Fruit fly (Drosophila melanogaster) whole organism, embryonic: ENCODE results near the gene CG42716.
A peak's percentile ranks its signal among the peaks of the same experiment; 100 is the strongest.

ENCODE experiments used
- Ada2b ChIP-seq: fragments of 200-800 bp; sonication (Bioruptor generic); IDR thresholded peaks from 2 replicates; pipeline ENCODE4 v1.3.6; 2022; ENCODE audit warnings: missing biosample characterization, missing genetic modification characterization
- Asciz ChIP-seq: fragments of 200-800 bp; sonication (Bioruptor generic); optimal IDR thresholded peaks from 2 replicates; lab custom pipeline; 2017; ENCODE audit warnings: missing biosample characterization, mild to moderate bottlenecking, missing genetic modification characterization, missing genetic modification reagents
- Atf6 ChIP-seq: fragments of 200-800 bp; sonication (Bioruptor generic); IDR thresholded peaks from 2 replicates; pipeline ENCODE4 v1.3.6; 2022; ENCODE audit warnings: missing biosample characterization, missing genetic modification characterization
- BEAF-32 ChIP-seq: fragments of 200-800 bp; sonication (Bioruptor generic); optimal IDR thresholded peaks from 3 replicates; lab custom pipeline; 2017; ENCODE audit warnings: missing biosample characterization, missing genetic modification characterization, mild to moderate bottlenecking, moderate library complexity, missing genetic modification reagents
- CG10209 ChIP-seq: fragments of 200-800 bp; sonication (Bioruptor generic); optimal IDR thresholded peaks from 3 replicates; lab custom pipeline; 2017; ENCODE audit warnings: missing biosample characterization, mild to moderate bottlenecking, missing genetic modification characterization, missing genetic modification reagents
- CG10565 ChIP-seq: fragments of 200-800 bp; sonication (Bioruptor generic); optimal IDR thresholded peaks from 3 replicates; lab custom pipeline; 2016; ENCODE audit warnings: missing biosample characterization, mild to moderate bottlenecking, missing genetic modification characterization
- CG10979 ChIP-seq: fragments of 200-800 bp; sonication (Bioruptor generic); optimal IDR thresholded peaks from 2 replicates; lab custom pipeline; 2018; ENCODE audit warnings: missing biosample characterization, mild to moderate bottlenecking, missing genetic modification characterization, moderate library complexity
- CG14667 ChIP-seq: fragments of 200-800 bp; sonication (Bioruptor generic); IDR thresholded peaks from 2 replicates; pipeline ENCODE4 v1.3.6; 2022; ENCODE audit warnings: missing biosample characterization, missing genetic modification characterization
- CG17385 ChIP-seq: fragments of 200-800 bp; sonication (Bioruptor generic); optimal IDR thresholded peaks from 3 replicates; lab custom pipeline; 2018; ENCODE audit warnings: missing biosample characterization, mild to moderate bottlenecking, missing genetic modification characterization
- CG17612 ChIP-seq: fragments of 200-800 bp; sonication (Bioruptor generic); IDR thresholded peaks from 2 replicates; pipeline ENCODE4 v1.3.6; 2022; ENCODE audit warnings: missing biosample characterization, missing genetic modification characterization
- CG2116 ChIP-seq: fragments of 200-800 bp; sonication (Bioruptor generic); optimal IDR thresholded peaks from 3 replicates; lab custom pipeline; 2018; ENCODE audit warnings: missing biosample characterization, mild to moderate bottlenecking, missing genetic modification characterization
- CG2120 ChIP-seq: fragments of 200-800 bp; sonication (Bioruptor generic); optimal IDR thresholded peaks from 3 replicates; lab custom pipeline; 2016; ENCODE audit warnings: missing biosample characterization, missing genetic modification characterization
- CG3995 ChIP-seq: fragments of 200-800 bp; sonication (Bioruptor generic); optimal IDR thresholded peaks from 3 replicates; lab custom pipeline; 2016; ENCODE audit warnings: missing biosample characterization, missing genetic modification characterization
- CG5953 ChIP-seq: fragments of 200-800 bp; sonication (Bioruptor generic); IDR thresholded peaks from 2 replicates; pipeline ENCODE4 v1.3.6; 2022; ENCODE audit warnings: missing biosample characterization, missing genetic modification characterization
- CG6689 ChIP-seq: fragments of 200-800 bp; sonication (Bioruptor generic); IDR thresholded peaks from 2 replicates; pipeline ENCODE4 v1.3.6; 2022; ENCODE audit warnings: missing biosample characterization, missing genetic modification characterization
- CG7271 ChIP-seq: fragments of 200-800 bp; sonication (Bioruptor generic); optimal IDR thresholded peaks from 2 replicates; lab custom pipeline; 2018; ENCODE audit warnings: missing biosample characterization, mild to moderate bottlenecking, missing genetic modification characterization, moderate library complexity
- CG7987 ChIP-seq: fragments of 200-800 bp; sonication (Bioruptor generic); optimal IDR thresholded peaks from 2 replicates; lab custom pipeline; 2018; ENCODE audit warnings: missing biosample characterization, mild to moderate bottlenecking, missing genetic modification characterization, moderate library complexity
- CG8281 ChIP-seq: fragments of 200-800 bp; sonication (Bioruptor generic); optimal IDR thresholded peaks from 2 replicates; lab custom pipeline; 2018; ENCODE audit warnings: missing biosample characterization, mild to moderate bottlenecking, missing genetic modification characterization, moderate library complexity
- Chrac-16 ChIP-seq: fragments of 200-800 bp; sonication (Bioruptor generic); optimal IDR thresholded peaks from 3 replicates; lab custom pipeline; 2016; ENCODE audit warnings: missing biosample characterization, missing genetic modification characterization
- Dfd ChIP-seq, 2 experiments: fragments of >200 bp; optimal IDR thresholded peaks; 2 replicates each; lab custom pipeline; 2017; ENCODE audit warnings: missing biosample characterization in 2 of 2, missing genetic modification characterization in 2 of 2
- Dref ChIP-seq: fragments of 200-800 bp; sonication (Bioruptor generic); IDR thresholded peaks from 2 replicates; pipeline ENCODE4 v1.3.6; 2022; ENCODE audit warnings: missing biosample characterization, missing genetic modification characterization
- Drgx ChIP-seq: fragments of 200-800 bp; sonication (Bioruptor generic); IDR thresholded peaks from 2 replicates; pipeline ENCODE4 v1.3.6; 2022; ENCODE audit warnings: missing biosample characterization, missing genetic modification characterization
- ERR ChIP-seq: fragments of 200-800 bp; sonication (Bioruptor generic); optimal IDR thresholded peaks from 2 replicates; lab custom pipeline; 2016; ENCODE audit warnings: missing biosample characterization, missing genetic modification characterization
- Fer1 ChIP-seq: fragments of 200-800 bp; sonication (Bioruptor generic); optimal IDR thresholded peaks from 2 replicates; lab custom pipeline; 2017; ENCODE audit warnings: missing biosample characterization, mild to moderate bottlenecking, missing genetic modification characterization
- Gsc ChIP-seq: fragments of 200-800 bp; sonication (Bioruptor generic); IDR thresholded peaks from 2 replicates; pipeline ENCODE4 v1.3.6; 2022; ENCODE audit warnings: missing biosample characterization, missing genetic modification characterization
- Gug ChIP-seq: fragments of 200-800 bp; sonication (Bioruptor generic); IDR thresholded peaks from 4 replicates; pipeline ENCODE4 v1.3.6; 2022; ENCODE audit warnings: missing biosample characterization, missing genetic modification characterization
- Hr39 ChIP-seq: fragments of >200 bp; optimal IDR thresholded peaks from 2 replicates; lab custom pipeline; 2017
- Lim3 ChIP-seq: fragments of 200-800 bp; sonication (Bioruptor generic); IDR thresholded peaks from 2 replicates; pipeline ENCODE4 v1.3.6; 2022; ENCODE audit warnings: missing biosample characterization, missing genetic modification characterization
- MBD-R2 ChIP-seq: fragments of 200-800 bp; sonication (Bioruptor generic); IDR thresholded peaks from 2 replicates; pipeline ENCODE4 v1.3.6; 2022; ENCODE audit warnings: missing biosample characterization, missing genetic modification characterization
- MESR4 ChIP-seq: fragments of 200-800 bp; sonication (Bioruptor generic); optimal IDR thresholded peaks from 2 replicates; lab custom pipeline; 2018; ENCODE audit warnings: missing biosample characterization, mild to moderate bottlenecking, missing genetic modification characterization, moderate library complexity
- Mad ChIP-seq: fragments of 200-800 bp; sonication (Bioruptor generic); optimal IDR thresholded peaks from 2 replicates; lab custom pipeline; 2016; ENCODE audit warnings: missing biosample characterization, missing genetic modification characterization
- Optix ChIP-seq: fragments of 200-800 bp; sonication (Bioruptor generic); IDR thresholded peaks from 3 replicates; pipeline ENCODE4 v1.3.6; 2022; ENCODE audit warnings: missing biosample characterization, missing genetic modification characterization
- Rx ChIP-seq: fragments of 200-800 bp; sonication (Bioruptor generic); IDR thresholded peaks from 2 replicates; pipeline ENCODE4 v1.3.6; 2022; ENCODE audit warnings: missing biosample characterization, missing genetic modification characterization
- Trl ChIP-seq, 3 experiments: fragments of >200 bp in 2 of 3; fragments of 200-800 bp in 1 of 3; sonication (Bioruptor generic) in 1 of 3; optimal IDR thresholded peaks; 2 replicates in 1 of 3; 3 replicates in 2 of 3; lab custom pipeline; 2016 to 2017; ENCODE audit warnings: missing biosample characterization in 1 of 3, missing genetic modification characterization in 1 of 3
- Xbp1 ChIP-seq: fragments of 200-800 bp; sonication (Bioruptor generic); optimal IDR thresholded peaks from 3 replicates; lab custom pipeline; 2016; ENCODE audit warnings: missing biosample characterization, mild to moderate bottlenecking, missing genetic modification characterization
- ash1 ChIP-seq: fragments of 200-800 bp; sonication (Bioruptor generic); optimal IDR thresholded peaks from 2 replicates; lab custom pipeline; 2018; ENCODE audit warnings: missing biosample characterization, mild to moderate bottlenecking, missing genetic modification characterization
- az2 ChIP-seq: fragments of 200-800 bp; sonication (Bioruptor generic); optimal IDR thresholded peaks from 3 replicates; lab custom pipeline; 2016; ENCODE audit warnings: missing biosample characterization, missing genetic modification characterization
- dati ChIP-seq: fragments of 200-800 bp; sonication (Bioruptor generic); IDR thresholded peaks from 2 replicates; pipeline ENCODE4 v1.3.6; 2022; ENCODE audit warnings: missing biosample characterization, missing genetic modification characterization
- dysf ChIP-seq: fragments of 200-800 bp; sonication (Bioruptor generic); IDR thresholded peaks from 3 replicates; pipeline ENCODE4 v1.3.6; 2022; ENCODE audit warnings: missing biosample characterization, missing genetic modification characterization
- eyg ChIP-seq: fragments of 200-800 bp; sonication (Bioruptor generic); optimal IDR thresholded peaks from 3 replicates; lab custom pipeline; 2016; ENCODE audit warnings: missing biosample characterization, missing genetic modification characterization
- gce ChIP-seq: fragments of 200-800 bp; sonication (Bioruptor generic); IDR thresholded peaks from 3 replicates; pipeline ENCODE4 v1.3.6; 2022; ENCODE audit warnings: missing biosample characterization, missing genetic modification characterization
- kay ChIP-seq: fragments of 200-800 bp; sonication (Bioruptor generic); optimal IDR thresholded peaks from 2 replicates; lab custom pipeline; 2016; ENCODE audit warnings: missing biosample characterization, missing genetic modification characterization
- lbe ChIP-seq: fragments of 200-800 bp; sonication (Bioruptor generic); optimal IDR thresholded peaks from 2 replicates; lab custom pipeline; 2016; ENCODE audit warnings: missing biosample characterization, mild to moderate bottlenecking, missing genetic modification characterization
- org-1 ChIP-seq: fragments of 200-800 bp; sonication (Bioruptor generic); optimal IDR thresholded peaks from 2 replicates; lab custom pipeline; 2017; ENCODE audit warnings: missing biosample characterization, missing genetic modification characterization
- pfk ChIP-seq: fragments of 200-800 bp; sonication (Bioruptor generic); optimal IDR thresholded peaks from 2 replicates; lab custom pipeline; 2018; ENCODE audit warnings: missing biosample characterization, mild to moderate bottlenecking, missing genetic modification characterization, moderate library complexity
- ranshi ChIP-seq: fragments of 200-800 bp; sonication (Bioruptor generic); IDR thresholded peaks from 2 replicates; pipeline ENCODE4 v1.3.6; 2022; ENCODE audit warnings: missing biosample characterization, missing genetic modification characterization
- repo ChIP-seq: fragments of 200-800 bp; sonication (Bioruptor generic); optimal IDR thresholded peaks from 2 replicates; lab custom pipeline; 2016; ENCODE audit warnings: missing biosample characterization, missing genetic modification characterization
- tio ChIP-seq: fragments of 200-800 bp; sonication (Bioruptor generic); optimal IDR thresholded peaks from 2 replicates; lab custom pipeline; 2017; ENCODE audit warnings: missing biosample characterization, missing genetic modification characterization, inconsistent platforms
- tup ChIP-seq: fragments of 200-800 bp; sonication (Bioruptor generic); optimal IDR thresholded peaks from 2 replicates; lab custom pipeline; 2016; ENCODE audit warnings: missing biosample characterization, mild to moderate bottlenecking, missing genetic modification characterization, moderate library complexity
- twi ChIP-seq: fragments of 200-800 bp; optimal IDR thresholded peaks from 2 replicates; lab custom pipeline; 2019; ENCODE audit warnings: missing biosample characterization, mild to moderate bottlenecking, missing genetic modification characterization, moderate library complexity
- wor ChIP-seq: fragments of 200-800 bp; sonication (Bioruptor generic); IDR thresholded peaks from 2 replicates; pipeline ENCODE4 v1.3.6; 2022; ENCODE audit warnings: missing biosample characterization, missing genetic modification characterization
- yki ChIP-seq: fragments of >200 bp; optimal IDR thresholded peaks from 3 replicates; lab custom pipeline; 2018

The CG42716 gene

DNA sequence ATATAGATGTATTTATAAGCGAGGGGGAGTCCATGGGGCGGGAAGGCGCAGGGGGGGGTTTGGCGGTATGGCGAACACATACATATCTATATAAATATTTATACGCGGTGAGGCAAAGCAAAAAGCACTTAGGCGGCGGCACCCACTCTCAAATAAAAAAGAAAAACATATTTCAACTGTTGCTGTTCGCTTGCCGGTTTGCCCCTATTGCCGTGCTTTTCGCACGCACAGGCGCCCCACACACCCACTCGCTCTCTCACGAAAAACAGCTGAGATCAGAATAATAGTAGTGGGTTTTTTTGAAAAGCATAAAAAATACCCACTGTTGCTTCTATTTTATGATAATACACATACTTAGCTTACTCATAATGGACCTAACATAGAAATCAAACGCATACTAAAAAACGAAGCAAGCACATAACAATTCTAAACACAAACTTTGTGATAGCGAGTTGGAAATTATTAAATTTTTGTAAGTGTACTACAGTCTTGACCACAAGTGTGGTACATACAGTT lies 32.4 kb upstream of the CG42716 start (continued):
- TF ChIP-seq kay (GFP tag; lab: Kevin White, UChicago) (peak; percentile 67), tup (peak; percentile 30), Dref (GFP tag; lab: Robert Waterston, UW) (no peak), Lim3 (GFP tag; lab: Robert Waterston, UW) (no peak), CG10209 (GFP tag; lab: Kevin White, UChicago) (peak; percentile 78), Fer1 (peak; percentile 93), CG10979 (tag; lab: Kevin White, UChicago) (peak; percentile 10), CG14667 (GFP tag; lab: Robert Waterston, UW) (no peak; the same call in 1 of the 2 replicates), MBD-R2 (peak; percentile 40; the same call in 1 of the 2 replicates), Rx (no peak), CG5953 (GFP tag; lab: Robert Waterston, UW) (no peak), Optix (GFP tag; lab: Robert Waterston, UW) (no peak), org-1 (GFP tag; lab: Kevin White, UChicago) (peak; percentile 78), Asciz (GFP tag; lab: Kevin White, UChicago) (peak; percentile 22), Atf6 (peak; percentile 92), Dfd (GFP tag; optimal IDR thresholded peaks at IDR 0.05; lab: Kevin White, UChicago) (no peak), ash1 (GFP tag; lab: Kevin White, UChicago) (peak; percentile 13), dati (GFP tag; lab: Robert Waterston, UW) (no peak), Gsc (GFP tag; lab: Robert Waterston, UW) (no peak), CG6689 (GFP tag; lab: Robert Waterston, UW) (peak; percentile 78), yki (no peak), MESR4 (no peak), CG3995 (peak; percentile 50), tio (peak; percentile 75), Mad (GFP tag; lab: Kevin White, UChicago) (peak; percentile 75), Gug (GFP tag; lab: Robert Waterston, UW) (peak; percentile 50; the same call in 2 of the 4 replicates), dysf (GFP tag; lab: Robert Waterston, UW) (peak; percentile 85; the same call in 2 of the 3 replicates), CG17385 (GFP tag; lab: Kevin White, UChicago) (peak; percentile 81), CG17612 (GFP tag; lab: Robert Waterston, UW) (peak; percentile 48; the same call in 1 of the 2 replicates), Chrac-16 (GFP tag; lab: Kevin White, UChicago) (peak; percentile 75), CG10565 (GFP tag; lab: Kevin White, UChicago) (no peak), ranshi (GFP tag; lab: Robert Waterston, UW) (peak; percentile 55; the same call in 1 of the 2 replicates), wor (GFP tag; lab: Robert Waterston, UW) (no peak), repo (GFP tag; lab: Kevin White, UChicago) (peak; percentile 71), pfk (GFP tag; lab: Kevin White, UChicago) (no peak), eyg (GFP tag; lab: Kevin White, UChicago) (peak; percentile 70), CG8281 (tag; lab: Kevin White, UChicago) (peak; percentile 68), lbe (GFP tag; lab: Kevin White, UChicago) (no peak), Drgx (GFP tag; lab: Robert Waterston, UW) (peak; percentile 86), Hr39 (lab: Kevin White, UChicago) (no peak), Xbp1 (GFP tag; lab: Kevin White, UChicago) (peak; percentile 67), az2 (GFP tag; lab: Kevin White, UChicago) (peak; percentile 60), Ada2b (peak; percentile 68), CG7271 (no peak), BEAF-32 (no peak), CG2116 (peak; percentile 22), twi (tag; lab: Kevin White, UChicago) (peak; percentile 14), CG7987 (GFP tag; lab: Kevin White, UChicago) (no peak), ERR (GFP tag; lab: Kevin White, UChicago) (peak; percentile 72), gce (GFP tag; lab: Robert Waterston, UW) (no peak), Trl (optimal IDR thresholded peaks at IDR 0.05; lab: Kevin White, UChicago) (peak in 1 of 2 experiments; percentile 57), Trl (GFP tag; optimal IDR thresholded peaks at IDR 0.05; lab: Kevin White, UChicago) (peak; percentile 63), CG2120 (peak; percentile 95)
